Fruit fly (Drosophila melanogaster): ENCODE results near the gene ssp2.

- TF ChIP-seq Ptx1 (GFP tag; IDR thresholded peaks at IDR 0.05) (no peak), BtbVII (GFP tag; optimal IDR thresholded peaks at IDR 0.05) (no peak), D (optimal IDR thresholded peaks at IDR 0.05) (no peak), D (GFP tag; optimal IDR thresholded peaks at IDR 0.05) (no peak), CG1602 (GFP tag; optimal IDR thresholded peaks at IDR 0.05) (no peak), CG1832 (GFP tag; optimal IDR thresholded peaks at IDR 0.05) (no peak), Side (GFP tag; optimal IDR thresholded peaks at IDR 0.05) (no peak), org-1 (GFP tag; optimal IDR thresholded peaks at IDR 0.05) (no peak), D19B (GFP tag; optimal IDR thresholded peaks at IDR 0.05) (no peak), dati (GFP tag; IDR thresholded peaks at IDR 0.05) (no peak)
Observed at dm6 chr3L:13939151-13939499, 25.9 kb upstream of the ssp2 start, which contains the start of gene CG32137.
